Fruit fly (Drosophila melanogaster) whole organism: ENCODE data around the gene CAH6.

ENCODE experiments used
- CG8478 ChIP-seq: fragments of >200 bp; optimal IDR thresholded peaks from 2 replicates; lab custom pipeline; 2018; ENCODE audit warnings: inconsistent platforms
- EcR ChIP-seq, 2 experiments: fragments of >200 bp; optimal IDR thresholded peaks; 2 replicates each; lab custom pipeline; 2017; ENCODE audit warnings: missing biosample characterization in 2 of 2, missing genetic modification characterization in 2 of 2, missing genetic modification reagents in 2 of 2
- pan ChIP-seq: fragments of >200 bp; optimal IDR thresholded peaks from 2 replicates; lab custom pipeline; 2017
- usp ChIP-seq: fragments of >200 bp; optimal IDR thresholded peaks from 2 replicates; lab custom pipeline; 2017; ENCODE audit warnings: missing biosample characterization, missing genetic modification characterization, mixed read lengths

DNA sequence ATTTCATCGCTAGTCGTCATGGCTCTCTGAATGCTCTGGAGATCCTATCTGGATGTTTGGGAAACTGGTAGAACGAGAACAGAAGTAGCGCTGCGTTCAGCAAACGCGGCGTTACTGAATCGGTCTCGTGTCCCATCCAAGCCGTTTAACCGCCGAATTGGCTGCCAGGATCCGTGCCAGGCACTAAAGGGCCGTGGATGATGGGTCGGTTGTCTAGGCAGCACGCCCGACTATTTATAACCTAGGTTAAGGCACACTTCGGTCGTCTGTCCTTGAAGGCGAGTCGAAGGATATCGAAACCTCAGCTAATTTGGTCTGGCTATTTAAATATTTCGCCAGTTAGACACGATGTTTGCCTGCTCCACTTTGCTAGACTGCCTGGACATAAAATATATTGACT is 22.1 kb upstream of the CAH6 start, which contains the start of gene CG15564:
- TF ChIP-seq CG8478, result no peak
- no peak for TF ChIP-seq usp (GFP tag; lab: Kevin White, UChicago)
- TF ChIP-seq EcR (GFP tag; optimal IDR thresholded peaks at IDR 0.05; lab: Kevin White, UChicago), result no peak
- TF ChIP-seq pan (lab: Kevin White, UChicago), result no peak
